Worm (Caenorhabditis elegans) whole organism, L1 larva: ENCODE data around the gene C29A12.6.

Experiments
- ceh-88 ChIP-seq: fragments of 200-800 bp; sonication (Bioruptor generic); IDR thresholded peaks from 2 replicates; pipeline ENCODE4 v1.3.6; 2022; ENCODE audit warnings: missing genetic modification characterization, missing compliant biosample characterization
- ces-1 ChIP-seq: fragments of 150-350 bp; optimal IDR thresholded peaks from 2 replicates; lab custom pipeline; 2014; ENCODE audit warnings: missing biosample characterization, missing genetic modification reagents, missing genetic modification characterization
- fkh-10 ChIP-seq: sonication (generic microtip); optimal IDR thresholded peaks from 2 replicates; lab custom pipeline; 2017; ENCODE audit warnings: missing biosample characterization, missing genetic modification reagents, missing genetic modification characterization
- jun-1 ChIP-seq: fragments of 150-350 bp; optimal IDR thresholded peaks from 2 replicates; lab custom pipeline; 2014; ENCODE audit warnings: missing biosample characterization, missing genetic modification reagents, missing genetic modification characterization
- lin-13 ChIP-seq: fragments of 150-350 bp; optimal IDR thresholded peaks from 2 replicates; lab custom pipeline; 2014; ENCODE audit warnings: missing biosample characterization, missing genetic modification reagents, missing genetic modification characterization
- nhr-237 ChIP-seq: fragments of 150-350 bp; optimal IDR thresholded peaks from 2 replicates; lab custom pipeline; 2014; ENCODE audit warnings: missing biosample characterization, missing genetic modification characterization
- nhr-90 ChIP-seq: sonication (generic microtip); optimal IDR thresholded peaks from 2 replicates; lab custom pipeline; 2016; ENCODE audit warnings: mild to moderate bottlenecking, missing genetic modification characterization, missing compliant biosample characterization; ENCODE audit not compliant: poor library complexity
- snpc-4 ChIP-seq: fragments of 150-350 bp; optimal IDR thresholded peaks from 2 replicates; lab custom pipeline; 2014; ENCODE audit warnings: missing biosample characterization, missing genetic modification characterization
- swsn-7 ChIP-seq: sonication (generic microtip); optimal IDR thresholded peaks from 2 replicates; lab custom pipeline; 2016; ENCODE audit warnings: missing genetic modification characterization, missing compliant biosample characterization
- zip-4 ChIP-seq: fragments of 200-800 bp; sonication (Bioruptor generic); optimal IDR thresholded peaks from 2 replicates; lab custom pipeline; 2018; ENCODE audit warnings: mild to moderate bottlenecking, missing genetic modification characterization, moderate library complexity, missing compliant biosample characterization

ce11 chrV:10897106-10897171, 49.9 kb downstream of the C29A12.6 start, which contains the start of gene sec-61.G:
- TF ChIP-seq snpc-4 (tag; lab: Kevin White, UChicago) (no peak), nhr-90 (tag; lab: Kevin White, UChicago) (no peak), nhr-237 (tag; lab: Kevin White, UChicago) (no peak), ceh-88 (GFP tag; lab: Robert Waterston, UW) (no peak), zip-4 (no peak), fkh-10 (no peak), ces-1 (GFP tag; lab: Kevin White, UChicago) (no peak), jun-1 (tag; lab: Kevin White, UChicago) (no peak), lin-13 (GFP tag; lab: Kevin White, UChicago) (no peak), swsn-7 (no peak)
